Fruit fly (Drosophila melanogaster): ENCODE results near the gene pes.

- TF ChIP-seq pan (optimal IDR thresholded peaks at IDR 0.05) (no peak), CG8478 (optimal IDR thresholded peaks at IDR 0.05) (no peak), psq (optimal IDR thresholded peaks at IDR 0.05) (no peak), EcR (GFP tag; optimal IDR thresholded peaks at IDR 0.05) (no peak), usp (GFP tag; optimal IDR thresholded peaks at IDR 0.05) (no peak)
Observed at dm6 chr2L:7968054-7968453, 25.9 kb downstream of the pes start.
